Fruit fly (Drosophila melanogaster) whole organism, adult: Measurements from ENCODE around the gene Kaz.
A peak's percentile ranks its signal among the peaks of the same experiment; 100 is the strongest.

Experiments
- CG11617 ChIP-seq: fragments of 200-800 bp; sonication (Bioruptor generic); optimal IDR thresholded peaks from 2 replicates; lab custom pipeline; 2017; ENCODE audit warnings: mild to moderate bottlenecking, missing biosample characterization, missing genetic modification reagents, missing genetic modification characterization
- CG12768 ChIP-seq: fragments of 200-800 bp; sonication (Bioruptor generic); optimal IDR thresholded peaks from 2 replicates; lab custom pipeline; 2017; ENCODE audit warnings: missing biosample characterization, missing genetic modification characterization, mild to moderate bottlenecking, moderate library complexity, missing genetic modification reagents
- CG14711 ChIP-seq: fragments of 200-800 bp; sonication (Bioruptor generic); optimal IDR thresholded peaks from 2 replicates; lab custom pipeline; 2018; ENCODE audit warnings: missing biosample characterization, mild to moderate bottlenecking, missing genetic modification characterization, moderate library complexity
- CG1620 ChIP-seq: fragments of 200-800 bp; sonication (Bioruptor generic); optimal IDR thresholded peaks from 2 replicates; lab custom pipeline; 2016; ENCODE audit warnings: missing biosample characterization, missing genetic modification characterization
- CG33017 ChIP-seq: fragments of 200-800 bp; sonication (Bioruptor generic); optimal IDR thresholded peaks from 2 replicates; lab custom pipeline; 2018; ENCODE audit warnings: missing biosample characterization, mild to moderate bottlenecking, missing genetic modification characterization, moderate library complexity
- CG5204 ChIP-seq: fragments of 200-800 bp; sonication (Bioruptor generic); optimal IDR thresholded peaks from 2 replicates; lab custom pipeline; 2016; ENCODE audit warnings: missing biosample characterization, missing genetic modification characterization
- CG7045 ChIP-seq: fragments of 200-800 bp; sonication (Bioruptor generic); optimal IDR thresholded peaks from 2 replicates; lab custom pipeline; 2017; ENCODE audit warnings: missing biosample characterization, mild to moderate bottlenecking, missing genetic modification characterization
- CG7101 ChIP-seq: fragments of 200-800 bp; sonication (Bioruptor generic); optimal IDR thresholded peaks from 2 replicates; lab custom pipeline; 2018; ENCODE audit warnings: missing biosample characterization, mild to moderate bottlenecking, missing genetic modification characterization, moderate library complexity
- Clk ChIP-seq: fragments of 200-800 bp; sonication (Bioruptor generic); optimal IDR thresholded peaks from 2 replicates; lab custom pipeline; 2017; ENCODE audit warnings: missing biosample characterization, missing genetic modification characterization
- Crg-1 ChIP-seq: fragments of 200-800 bp; sonication (Bioruptor generic); optimal IDR thresholded peaks from 2 replicates; lab custom pipeline; 2016; ENCODE audit warnings: missing biosample characterization, missing genetic modification characterization
- Hr96 ChIP-seq: fragments of 200-800 bp; sonication (Bioruptor generic); optimal IDR thresholded peaks from 2 replicates; lab custom pipeline; 2016; ENCODE audit warnings: missing biosample characterization, missing genetic modification characterization
- Mnt ChIP-seq: fragments of 200-800 bp; sonication (Bioruptor generic); optimal IDR thresholded peaks from 2 replicates; lab custom pipeline; 2016; ENCODE audit warnings: missing biosample characterization, mild to moderate bottlenecking, missing genetic modification characterization
- bab1 ChIP-seq: fragments of 200-800 bp; sonication (Bioruptor generic); optimal IDR thresholded peaks from 3 replicates; lab custom pipeline; 2019; ENCODE audit warnings: missing biosample characterization, mild to moderate bottlenecking, missing genetic modification characterization, moderate library complexity
- cic ChIP-seq: fragments of 200-800 bp; sonication (Bioruptor generic); optimal IDR thresholded peaks from 2 replicates; lab custom pipeline; 2017; ENCODE audit warnings: missing biosample characterization, mild to moderate bottlenecking, missing genetic modification characterization, moderate library complexity
- cnc ChIP-seq, 2 experiments: fragments of >200 bp; optimal IDR thresholded peaks; 2 replicates each; lab custom pipeline; 2017
- kay ChIP-seq: fragments of 200-800 bp; sonication (Bioruptor generic); peaks from one replicate; lab custom pipeline; 2016; ENCODE audit warnings: missing biosample characterization, missing genetic modification characterization, borderline replicate concordance
- ovo ChIP-seq: fragments of 200-800 bp; sonication (Bioruptor generic); optimal IDR thresholded peaks from 2 replicates; lab custom pipeline; 2016; ENCODE audit warnings: missing biosample characterization, missing genetic modification characterization
- pad ChIP-seq: fragments of 200-800 bp; sonication (Bioruptor generic); optimal IDR thresholded peaks from 3 replicates; lab custom pipeline; 2017; ENCODE audit warnings: missing biosample characterization, missing genetic modification characterization, mild to moderate bottlenecking, moderate library complexity, missing genetic modification reagents
- tj ChIP-seq: fragments of 200-800 bp; sonication (Bioruptor generic); optimal IDR thresholded peaks from 3 replicates; lab custom pipeline; 2017; ENCODE audit warnings: missing biosample characterization, mild to moderate bottlenecking, missing genetic modification characterization, moderate library complexity
- toe ChIP-seq: fragments of 200-800 bp; sonication (Bioruptor generic); optimal IDR thresholded peaks from 2 replicates; lab custom pipeline; 2016; ENCODE audit warnings: missing biosample characterization, missing genetic modification characterization

The Kaz gene

DNA sequence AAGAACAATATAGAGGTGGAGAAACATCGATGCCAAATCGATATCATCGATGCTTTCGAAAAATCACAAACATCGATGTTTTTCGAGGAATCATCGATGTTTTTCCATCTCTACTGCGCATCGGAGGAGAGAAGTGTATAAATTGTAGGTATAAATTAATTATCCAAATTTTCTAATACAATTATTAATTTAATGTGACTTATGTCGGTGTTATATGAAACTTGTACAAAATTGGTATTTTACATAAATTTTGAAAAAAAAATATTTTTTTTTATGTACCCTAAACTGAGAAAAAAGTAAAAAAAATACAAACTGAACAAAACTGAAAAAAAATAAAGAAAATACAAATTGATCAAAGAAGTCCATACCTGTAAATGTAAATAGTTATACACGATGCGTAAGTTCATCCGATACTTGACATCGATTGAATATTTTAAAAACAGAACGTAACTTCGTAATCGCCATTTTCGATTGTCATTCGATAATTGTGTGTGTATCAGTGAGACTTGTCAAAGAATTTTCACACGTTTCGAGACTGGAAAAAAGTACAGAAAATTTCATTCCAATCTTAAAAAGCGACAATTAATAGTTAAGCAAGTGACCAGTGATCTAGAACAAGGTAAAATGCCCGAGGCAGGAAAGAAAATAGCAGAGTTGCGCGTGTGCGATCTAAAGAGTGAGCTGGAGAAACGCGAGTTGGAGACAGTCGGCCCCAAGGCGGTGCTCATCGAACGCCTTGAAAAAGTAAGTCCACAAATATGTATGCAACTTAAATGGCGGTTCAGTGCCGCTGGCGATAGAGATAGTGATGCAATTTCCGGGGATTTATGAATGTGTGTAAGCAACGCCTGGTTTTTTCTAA is 12.5 kb downstream of the Kaz start, which contains the start of the genes CG5808 and Saf-B:
TSS of gene CG5808 (minus strand) at position 15 of the 862 bp plus-strand sequence.
TSS of gene Saf-B (plus strand) at position 472 of the 862 bp plus-strand sequence.
- TF ChIP-seq CG1620 (GFP tag; lab: Kevin White, UChicago) = peak; percentile 53
- no peak for TF ChIP-seq bab1 (GFP tag; lab: Kevin White, UChicago)
- no peak for TF ChIP-seq kay
- peak; percentile 38 for TF ChIP-seq CG12768
- peak; percentile 44 for TF ChIP-seq CG14711
- TF ChIP-seq CG11617 (GFP tag; lab: Kevin White, UChicago) = peak; percentile 45
- TF ChIP-seq tj (GFP tag; lab: Kevin White, UChicago) = peak; percentile 5
- no peak for TF ChIP-seq CG7045 (GFP tag; lab: Kevin White, UChicago)
- no peak for TF ChIP-seq CG33017
- TF ChIP-seq Hr96 = no peak

DNA sequence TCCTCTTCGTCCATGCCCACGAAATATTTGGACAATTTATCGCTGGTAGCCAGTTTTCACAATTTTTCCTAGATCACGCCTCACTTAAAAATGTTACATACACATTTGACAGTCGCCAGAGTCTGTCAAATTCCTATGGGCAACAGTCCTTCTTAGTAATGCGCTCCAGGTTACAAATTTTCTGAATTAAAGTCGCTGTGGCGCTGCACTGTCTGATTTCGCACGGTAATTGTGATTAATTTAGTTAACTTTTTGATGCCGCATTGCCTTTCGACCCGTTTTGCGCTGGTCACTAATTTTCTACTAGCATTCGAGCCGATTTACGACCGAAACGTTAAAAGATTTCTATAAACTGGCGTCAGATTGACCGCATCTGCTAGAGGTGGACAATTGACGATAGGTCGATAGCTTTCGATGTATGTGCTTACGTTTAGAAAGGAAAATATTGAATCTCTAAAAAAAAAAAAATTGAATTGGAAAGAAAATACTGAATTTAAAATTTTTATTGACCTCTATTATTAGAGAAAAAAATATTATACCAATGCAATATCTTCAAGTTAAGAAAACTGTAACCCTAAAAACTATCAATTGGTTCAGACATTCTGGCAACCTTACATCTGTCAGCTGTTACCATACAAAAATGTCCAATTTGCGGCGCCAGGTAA is 16.0 kb downstream of the Kaz start, which contains the start of the genes lili and CG34150:
TSS of gene lili (minus strand) at position 376 of the 665 bp plus-strand sequence.
TSS of gene CG34150 (plus strand) at position 626 of the 665 bp plus-strand sequence.
- peak; percentile 51 for TF ChIP-seq CG12768
- peak; percentile 93 for TF ChIP-seq toe
- TF ChIP-seq CG5204 (GFP tag; lab: Kevin White, UChicago) = peak; percentile 83
- TF ChIP-seq Crg-1 (GFP tag; lab: Kevin White, UChicago) = peak; percentile 60
- peak; percentile 78 for TF ChIP-seq CG1620 (GFP tag; lab: Kevin White, UChicago)
- TF ChIP-seq tj (GFP tag; lab: Kevin White, UChicago) = peak; percentile 46
- peak; percentile 84 for TF ChIP-seq CG7101 (tag; lab: Kevin White, UChicago)
- no peak for TF ChIP-seq cnc (optimal IDR thresholded peaks at IDR 0.05; lab: Kevin White, UChicago)
- TF ChIP-seq Hr96 = peak; percentile 80
- peak; percentile 79 for TF ChIP-seq CG11617 (GFP tag; lab: Kevin White, UChicago)
- TF ChIP-seq bab1 (GFP tag; lab: Kevin White, UChicago) = peak; percentile 86
- peak; percentile 98 for TF ChIP-seq CG14711
- TF ChIP-seq ovo (GFP tag; lab: Kevin White, UChicago) = peak; percentile 67
- TF ChIP-seq CG7045 (GFP tag; lab: Kevin White, UChicago) = peak; percentile 58
- TF ChIP-seq Mnt (GFP tag; lab: Kevin White, UChicago) = peak; percentile 67
- TF ChIP-seq pad = peak; percentile 40
- TF ChIP-seq CG33017 = peak; percentile 60
- TF ChIP-seq kay = no peak
- no peak for TF ChIP-seq cic
- no peak for TF ChIP-seq Clk (GFP tag; lab: Kevin White, UChicago)

DNA sequence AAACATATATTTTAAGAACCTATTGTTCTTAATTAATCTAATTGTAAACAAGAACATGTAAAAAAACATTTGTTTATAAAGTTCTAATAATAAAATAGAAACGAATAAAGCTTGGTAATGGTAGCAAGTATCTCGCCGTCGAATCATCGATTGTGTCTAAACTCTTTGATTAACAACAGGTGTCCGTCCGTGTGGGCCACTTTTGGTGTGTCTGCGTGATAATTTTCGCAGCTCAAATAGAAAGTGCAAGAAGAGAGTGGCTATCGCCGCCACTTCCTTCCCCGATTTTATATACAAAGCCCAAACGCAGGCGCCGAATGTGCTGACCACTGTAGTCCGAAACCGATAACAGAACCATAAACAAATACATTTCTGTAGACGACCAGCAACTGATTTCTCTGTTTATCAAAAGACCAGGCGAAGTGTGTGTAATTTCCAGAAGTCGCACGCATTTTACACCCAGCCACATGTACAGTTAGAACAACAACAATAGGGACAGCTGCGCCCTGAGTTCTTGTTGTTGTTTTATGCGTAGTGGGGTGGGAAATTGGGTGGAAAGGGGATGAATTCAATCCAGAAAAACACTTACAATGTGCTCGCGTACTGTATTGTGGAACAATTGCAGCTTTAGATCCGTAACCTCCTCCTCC is 16.6 kb downstream of the Kaz start:
- TF ChIP-seq tj (GFP tag; lab: Kevin White, UChicago) (peak; percentile 24), bab1 (GFP tag; lab: Kevin White, UChicago) (no peak)

DNA sequence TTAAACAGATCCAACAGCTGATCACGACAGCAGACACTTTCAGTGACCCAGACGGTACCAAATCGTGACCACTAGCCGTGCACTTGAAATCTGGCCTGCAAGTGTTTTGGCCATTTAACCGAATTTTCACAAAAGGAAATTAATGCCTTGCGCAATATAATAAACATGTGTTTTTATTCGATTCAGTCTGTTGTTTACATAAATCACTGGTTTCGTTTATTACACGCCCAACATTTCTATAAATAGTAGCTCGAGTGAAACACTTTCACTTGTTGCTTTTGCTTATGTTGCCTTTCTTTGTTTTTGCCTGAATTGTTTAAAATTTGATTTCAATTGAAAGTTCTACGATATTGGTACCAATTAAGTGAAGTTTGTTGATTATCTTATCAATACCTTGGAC is 17.4 kb downstream of the Kaz start:
- TF ChIP-seq CG5204 (GFP tag; lab: Kevin White, UChicago) (no peak), CG33017 (no peak), kay (no peak), cnc (optimal IDR thresholded peaks at IDR 0.05; lab: Kevin White, UChicago) (no peak), CG12768 (no peak), Clk (GFP tag; lab: Kevin White, UChicago) (no peak), Hr96 (no peak)

DNA sequence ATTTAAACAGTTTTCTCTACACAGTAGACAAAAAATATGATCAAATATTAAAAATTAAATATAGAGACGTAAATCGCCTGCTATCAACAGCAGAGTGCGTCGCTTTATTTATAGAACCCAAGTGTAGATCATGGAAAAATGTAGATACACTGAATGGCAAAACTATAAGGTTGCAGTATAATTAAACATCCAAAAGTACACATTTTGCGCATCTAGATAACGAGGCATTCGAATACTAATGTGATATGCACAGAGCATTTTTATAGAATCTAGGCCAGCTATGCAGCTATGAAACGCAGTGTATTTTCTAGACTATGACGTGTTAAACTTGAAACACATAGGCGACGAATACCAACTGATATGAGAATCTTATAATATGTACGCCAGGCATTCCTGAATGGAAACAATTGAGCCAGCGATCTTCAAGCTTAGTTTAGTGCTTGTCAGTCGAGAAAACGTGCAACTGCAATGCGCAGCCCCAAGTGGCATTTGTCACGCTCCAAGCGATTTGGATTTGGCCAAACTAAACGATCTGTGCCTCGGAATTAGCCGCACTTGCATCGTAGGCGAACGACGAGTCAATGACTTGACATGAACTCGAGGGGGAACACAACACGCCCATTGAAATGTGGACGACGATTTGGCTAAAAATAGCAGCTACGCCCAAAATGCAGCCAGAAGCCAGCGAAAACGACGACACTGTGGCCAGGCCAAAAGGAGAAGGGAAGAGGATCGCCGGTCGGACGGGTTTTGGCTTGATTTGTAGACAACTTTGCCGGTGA is 18.7 kb downstream of the Kaz start:
- peak; percentile 70 for TF ChIP-seq pad
- peak; percentile 79 for TF ChIP-seq bab1 (GFP tag; lab: Kevin White, UChicago)
- no peak for TF ChIP-seq cnc (optimal IDR thresholded peaks at IDR 0.05; lab: Kevin White, UChicago)
- TF ChIP-seq Clk (GFP tag; lab: Kevin White, UChicago) = peak; percentile 67
- peak; percentile 48 for TF ChIP-seq toe
- peak; percentile 94 for TF ChIP-seq kay
- TF ChIP-seq CG1620 (GFP tag; lab: Kevin White, UChicago) = peak; percentile 9
- peak; percentile 56 for TF ChIP-seq cic
- peak; percentile 64 for TF ChIP-seq Mnt (GFP tag; lab: Kevin White, UChicago)
- peak; percentile 80 for TF ChIP-seq Hr96
- TF ChIP-seq Crg-1 (GFP tag; lab: Kevin White, UChicago) = peak; percentile 78
- TF ChIP-seq tj (GFP tag; lab: Kevin White, UChicago) = peak; percentile 23
- peak; percentile 96 for TF ChIP-seq CG7101 (tag; lab: Kevin White, UChicago)
- TF ChIP-seq CG11617 (GFP tag; lab: Kevin White, UChicago) = peak; percentile 76
- peak; percentile 95 for TF ChIP-seq CG12768
- TF ChIP-seq CG7045 (GFP tag; lab: Kevin White, UChicago) = peak; percentile 91
- peak; percentile 88 for TF ChIP-seq CG14711
- peak; percentile 97 for TF ChIP-seq CG33017
- peak; percentile 81 for TF ChIP-seq CG5204 (GFP tag; lab: Kevin White, UChicago)
- TF ChIP-seq ovo (GFP tag; lab: Kevin White, UChicago) = no peak
